Fruit fly (Drosophila melanogaster) whole organism, embryonic: Measurements from ENCODE around the gene Eip63F-1.

Source experiments
- Ada2b ChIP-seq: fragments of 200-800 bp; sonication (Bioruptor generic); IDR thresholded peaks from 2 replicates; pipeline ENCODE4 v1.3.6; 2022; ENCODE audit warnings: missing biosample characterization, missing genetic modification characterization
- Adf1 ChIP-seq: fragments of 200-800 bp; sonication (Bioruptor generic); IDR thresholded peaks from 2 replicates; pipeline ENCODE4 v1.3.6; 2022; ENCODE audit warnings: missing biosample characterization, missing genetic modification characterization
- Aef1 ChIP-seq: fragments of 200-800 bp; sonication (Bioruptor generic); IDR thresholded peaks from 3 replicates; pipeline ENCODE4 v1.3.6; 2022; ENCODE audit warnings: missing biosample characterization, missing genetic modification characterization
- BEAF-32 ChIP-seq: fragments of 200-800 bp; sonication (Bioruptor generic); optimal IDR thresholded peaks from 3 replicates; lab custom pipeline; 2017; ENCODE audit warnings: missing biosample characterization, missing genetic modification characterization, mild to moderate bottlenecking, moderate library complexity, missing genetic modification reagents
- BtbVII ChIP-seq: fragments of 200-800 bp; sonication (Bioruptor generic); optimal IDR thresholded peaks from 3 replicates; lab custom pipeline; 2017; ENCODE audit warnings: missing biosample characterization, mild to moderate bottlenecking, missing genetic modification characterization
- C15 ChIP-seq: fragments of 200-800 bp; sonication (Bioruptor generic); IDR thresholded peaks from 3 replicates; pipeline ENCODE4 v1.3.6; 2022; ENCODE audit warnings: missing biosample characterization, missing genetic modification characterization
- CG1024 ChIP-seq: fragments of 200-800 bp; sonication (Bioruptor generic); IDR thresholded peaks from 2 replicates; pipeline ENCODE4 v1.3.6; 2022; ENCODE audit warnings: missing biosample characterization, missing genetic modification characterization
- CG1233 ChIP-seq: fragments of 200-800 bp; sonication (Bioruptor generic); optimal IDR thresholded peaks from 4 replicates; lab custom pipeline; 2018; ENCODE audit warnings: missing biosample characterization, mild to moderate bottlenecking, missing genetic modification characterization
- CG14014 ChIP-seq: fragments of 200-800 bp; sonication (Bioruptor generic); IDR thresholded peaks from 2 replicates; pipeline ENCODE4 v1.3.6; 2022; ENCODE audit warnings: missing biosample characterization, missing genetic modification characterization
- CG17328 ChIP-seq: fragments of 200-800 bp; sonication (Bioruptor generic); IDR thresholded peaks from 2 replicates; pipeline ENCODE4 v1.3.6; 2022; ENCODE audit warnings: missing biosample characterization, missing genetic modification characterization
- CG17829 ChIP-seq: fragments of 200-800 bp; optimal IDR thresholded peaks from 2 replicates; lab custom pipeline; 2019; ENCODE audit warnings: missing biosample characterization, mild to moderate bottlenecking, missing genetic modification characterization, moderate library complexity
- CG17912 ChIP-seq: fragments of 200-800 bp; sonication (Bioruptor generic); optimal IDR thresholded peaks from 2 replicates; lab custom pipeline; 2018; ENCODE audit warnings: missing biosample characterization, mild to moderate bottlenecking, missing genetic modification characterization
- CG2116 ChIP-seq: fragments of 200-800 bp; sonication (Bioruptor generic); optimal IDR thresholded peaks from 3 replicates; lab custom pipeline; 2018; ENCODE audit warnings: missing biosample characterization, mild to moderate bottlenecking, missing genetic modification characterization
- CG2120 ChIP-seq: fragments of 200-800 bp; sonication (Bioruptor generic); optimal IDR thresholded peaks from 3 replicates; lab custom pipeline; 2016; ENCODE audit warnings: missing biosample characterization, missing genetic modification characterization
- CG3281 ChIP-seq: fragments of 200-800 bp; sonication (Bioruptor generic); optimal IDR thresholded peaks from 3 replicates; lab custom pipeline; 2017; ENCODE audit warnings: missing biosample characterization, mild to moderate bottlenecking, missing genetic modification characterization
- CG34224 ChIP-seq: fragments of 200-800 bp; sonication (Bioruptor generic); IDR thresholded peaks from 3 replicates; pipeline ENCODE4 v1.3.6; 2022; ENCODE audit warnings: missing biosample characterization, missing genetic modification characterization; ENCODE audit not compliant: partially characterized antibody
- CG4328 ChIP-seq: fragments of 200-800 bp; sonication (Bioruptor generic); optimal IDR thresholded peaks from 3 replicates; lab custom pipeline; 2017; ENCODE audit warnings: missing biosample characterization, missing genetic modification reagents, missing genetic modification characterization
- CG5245 ChIP-seq: fragments of 200-800 bp; sonication (Bioruptor generic); optimal IDR thresholded peaks from 3 replicates; lab custom pipeline; 2016; ENCODE audit warnings: missing biosample characterization, missing genetic modification characterization
- CG7357 ChIP-seq: fragments of 200-800 bp; sonication (Bioruptor generic); IDR thresholded peaks from 3 replicates; pipeline ENCODE4 v1.3.6; 2022; ENCODE audit warnings: missing biosample characterization, missing genetic modification characterization
- CG7839 ChIP-seq: fragments of 200-800 bp; sonication (Bioruptor generic); optimal IDR thresholded peaks from 3 replicates; lab custom pipeline; 2018; ENCODE audit warnings: missing biosample characterization, mild to moderate bottlenecking, missing genetic modification characterization, moderate library complexity
- CG7928 ChIP-seq: fragments of 200-800 bp; sonication (Bioruptor generic); optimal IDR thresholded peaks from 2 replicates; lab custom pipeline; 2017; ENCODE audit warnings: missing biosample characterization, mild to moderate bottlenecking, missing genetic modification characterization
- CG8089 ChIP-seq: fragments of 200-800 bp; sonication (Bioruptor generic); optimal IDR thresholded peaks from 3 replicates; lab custom pipeline; 2016; ENCODE audit warnings: missing biosample characterization, missing genetic modification characterization
- CG8290 ChIP-seq, 3 experiments: fragments of 200-800 bp; sonication (Bioruptor generic); optimal IDR thresholded peaks; 2 replicates each; lab custom pipeline; 2016 to 2019; ENCODE audit warnings: missing biosample characterization in 3 of 3, missing genetic modification characterization in 3 of 3, mild to moderate bottlenecking in 2 of 3, moderate library complexity in 1 of 3
- CG9797 ChIP-seq: fragments of 200-800 bp; sonication (Bioruptor generic); optimal IDR thresholded peaks from 3 replicates; lab custom pipeline; 2018; ENCODE audit warnings: missing biosample characterization, mild to moderate bottlenecking, missing genetic modification characterization
- CHES-1-like ChIP-seq: fragments of 200-800 bp; sonication (Bioruptor generic); optimal IDR thresholded peaks from 2 replicates; lab custom pipeline; 2016; ENCODE audit warnings: missing biosample characterization, missing genetic modification characterization
- Ets97D ChIP-seq: fragments of 200-800 bp; sonication (Bioruptor generic); optimal IDR thresholded peaks from 3 replicates; lab custom pipeline; 2016; ENCODE audit warnings: missing biosample characterization, missing genetic modification characterization
- Fer1 ChIP-seq: fragments of 200-800 bp; sonication (Bioruptor generic); optimal IDR thresholded peaks from 2 replicates; lab custom pipeline; 2017; ENCODE audit warnings: missing biosample characterization, mild to moderate bottlenecking, missing genetic modification characterization
- Hand ChIP-seq: fragments of 200-800 bp; sonication (Bioruptor generic); optimal IDR thresholded peaks from 2 replicates; lab custom pipeline; 2017; ENCODE audit warnings: mild to moderate bottlenecking, missing biosample characterization, missing genetic modification reagents, missing genetic modification characterization
- Hr51 ChIP-seq, 2 experiments: fragments of 200-800 bp; sonication (Bioruptor generic); optimal IDR thresholded peaks; 2 replicates in 1 of 2; 3 replicates in 1 of 2; lab custom pipeline; 2016 to 2018; ENCODE audit warnings: missing biosample characterization in 2 of 2, missing genetic modification characterization in 2 of 2, mild to moderate bottlenecking in 1 of 2, moderate library complexity in 1 of 2
- Max ChIP-seq: fragments of 200-800 bp; sonication (Bioruptor generic); optimal IDR thresholded peaks from 2 replicates; lab custom pipeline; 2016; ENCODE audit warnings: missing biosample characterization, mild to moderate bottlenecking, missing genetic modification characterization
- NFAT ChIP-seq: fragments of 200-800 bp; sonication (Bioruptor generic); IDR thresholded peaks from 2 replicates; pipeline ENCODE4 v1.3.6; 2022; ENCODE audit warnings: missing biosample characterization, missing genetic modification characterization
- Nf-YC ChIP-seq: fragments of 200-800 bp; optimal IDR thresholded peaks from 3 replicates; lab custom pipeline; 2019; ENCODE audit warnings: missing biosample characterization, mild to moderate bottlenecking, missing genetic modification characterization, moderate library complexity
- NfI ChIP-seq: fragments of 200-800 bp; sonication (Bioruptor generic); optimal IDR thresholded peaks from 3 replicates; lab custom pipeline; 2018; ENCODE audit warnings: missing biosample characterization, mild to moderate bottlenecking, missing genetic modification characterization, moderate library complexity
- Pdp1 ChIP-seq, 2 experiments: fragments of 200-800 bp; sonication (Bioruptor generic); optimal IDR thresholded peaks; 3 replicates each; lab custom pipeline; 2016; ENCODE audit warnings: missing biosample characterization in 2 of 2, missing genetic modification characterization in 2 of 2, mild to moderate bottlenecking in 1 of 2, moderate library complexity in 1 of 2
- Poxn ChIP-seq: fragments of 200-800 bp; sonication (Bioruptor generic); IDR thresholded peaks from 2 replicates; pipeline ENCODE4 v1.3.6; 2022; ENCODE audit warnings: missing biosample characterization, missing genetic modification characterization
- TFAM ChIP-seq: fragments of 200-800 bp; sonication (Bioruptor generic); optimal IDR thresholded peaks from 2 replicates; lab custom pipeline; 2017; ENCODE audit warnings: missing biosample characterization, missing genetic modification characterization, inconsistent platforms
- amos ChIP-seq: fragments of 200-800 bp; sonication (Bioruptor generic); IDR thresholded peaks from 2 replicates; pipeline ENCODE4 v1.3.6; 2022; ENCODE audit warnings: missing biosample characterization, missing genetic modification characterization; ENCODE audit not compliant: partially characterized antibody
- bbx ChIP-seq: fragments of 200-800 bp; sonication (Bioruptor generic); IDR thresholded peaks from 2 replicates; pipeline ENCODE4 v1.3.6; 2022; ENCODE audit warnings: missing biosample characterization, missing genetic modification characterization; ENCODE audit not compliant: partially characterized antibody
- danr ChIP-seq: fragments of 200-800 bp; sonication (Bioruptor generic); IDR thresholded peaks from 2 replicates; pipeline ENCODE4 v1.3.6; 2022; ENCODE audit warnings: missing biosample characterization, missing genetic modification characterization
- dpn ChIP-seq, 2 experiments: fragments of 200-800 bp; sonication (Bioruptor generic); optimal IDR thresholded peaks; 3 replicates each; lab custom pipeline; 2016; ENCODE audit warnings: missing biosample characterization in 2 of 2, missing genetic modification characterization in 2 of 2
- fd3F ChIP-seq: fragments of 200-800 bp; sonication (Bioruptor generic); optimal IDR thresholded peaks from 2 replicates; lab custom pipeline; 2018; ENCODE audit warnings: missing biosample characterization, mild to moderate bottlenecking, missing genetic modification characterization, moderate library complexity
- hkb ChIP-seq, 2 experiments: fragments of 200-800 bp in 1 of 2; fragments of >200 bp in 1 of 2; sonication (Bioruptor generic) in 1 of 2; IDR thresholded peaks in 1 of 2; optimal IDR thresholded peaks in 1 of 2; 2 replicates each; pipeline versions ENCODE4 v1.3.6 to Lab custom; 2017 to 2022; ENCODE audit warnings: missing biosample characterization in 1 of 2, missing genetic modification characterization in 1 of 2
- p53 ChIP-seq: fragments of 200-800 bp; sonication (Bioruptor generic); optimal IDR thresholded peaks from 2 replicates; lab custom pipeline; 2016; ENCODE audit warnings: missing biosample characterization, missing genetic modification characterization
- phol ChIP-seq: fragments of 200-800 bp; sonication (Bioruptor generic); optimal IDR thresholded peaks from 3 replicates; lab custom pipeline; 2018; ENCODE audit warnings: missing biosample characterization, mild to moderate bottlenecking, missing genetic modification characterization, moderate library complexity
- sens-2 ChIP-seq: fragments of 200-800 bp; sonication (Bioruptor generic); IDR thresholded peaks from 2 replicates; pipeline ENCODE4 v1.3.6; 2022; ENCODE audit warnings: missing biosample characterization, missing genetic modification characterization
- vfl ChIP-seq: fragments of 200-800 bp; sonication (Bioruptor generic); optimal IDR thresholded peaks from 2 replicates; lab custom pipeline; 2016; ENCODE audit warnings: missing biosample characterization, missing genetic modification characterization
- vvl ChIP-seq: fragments of 200-800 bp; sonication (Bioruptor generic); IDR thresholded peaks from 2 replicates; pipeline ENCODE4 v1.3.6; 2022; ENCODE audit warnings: missing biosample characterization, missing genetic modification characterization
- yki ChIP-seq: fragments of >200 bp; optimal IDR thresholded peaks from 3 replicates; lab custom pipeline; 2018

The Eip63F-1 gene

DNA sequence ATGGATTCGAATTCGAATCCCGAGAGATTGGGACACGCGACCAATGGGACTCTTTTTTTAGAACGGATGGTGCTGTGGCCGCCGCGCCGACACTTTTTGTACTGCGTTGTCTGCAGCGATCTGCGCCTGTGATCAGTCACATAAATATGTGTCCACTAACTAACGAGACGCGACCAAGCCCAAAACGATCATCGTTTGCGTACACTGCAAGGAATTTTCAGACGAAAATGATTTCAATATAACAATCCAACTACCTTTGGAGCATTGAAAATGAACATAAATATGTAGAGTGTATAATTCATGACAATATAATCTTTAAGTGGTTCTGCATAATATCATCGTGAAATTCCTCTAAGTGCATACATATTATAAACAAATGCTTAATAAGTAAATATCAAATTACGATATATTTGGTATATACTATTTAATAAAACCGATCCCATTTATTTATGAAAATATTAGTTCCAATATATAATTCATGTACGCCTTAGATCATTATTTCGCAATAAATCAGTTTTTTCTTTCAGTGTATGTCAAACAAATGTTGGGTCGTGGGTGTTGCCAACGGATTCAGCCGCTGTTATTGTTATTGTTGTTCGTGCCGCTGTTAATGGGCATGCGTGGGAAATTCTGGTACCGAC lies at the start of gene Eip63F-1 (continued):
- TF ChIP-seq Ada2b (GFP tag; lab: Robert Waterston, UW) (peak; percentile 35; the same call in 1 of the 2 replicates), CG1233 (GFP tag; lab: Kevin White, UChicago) (peak; percentile 75), phol (tag; lab: Kevin White, UChicago) (peak; percentile 78), CG17328 (GFP tag; lab: Robert Waterston, UW) (peak; percentile 44; the same call in 1 of the 2 replicates), CG7357 (GFP tag; lab: Robert Waterston, UW) (0 out of 3 replicates have a peak, but pooled peaks have one; percentile 10), Fer1 (GFP tag; lab: Kevin White, UChicago) (peak; percentile 68), Ets97D (GFP tag; lab: Kevin White, UChicago) (no peak), CG3281 (GFP tag; lab: Kevin White, UChicago) (peak; percentile 82), vfl (no peak), Pdp1 (GFP tag; optimal IDR thresholded peaks at IDR 0.05; lab: Kevin White, UChicago) (peak in 1 of 2 experiments; percentile 14), sens-2 (no peak), TFAM (GFP tag; lab: Kevin White, UChicago) (no peak), amos (GFP tag; lab: Robert Waterston, UW) (no peak), yki (no peak), BEAF-32 (GFP tag; lab: Kevin White, UChicago) (no peak), hkb (optimal IDR thresholded peaks at IDR 0.05; lab: Kevin White, UChicago) (no peak), hkb (GFP tag; IDR thresholded peaks at IDR 0.05; lab: Robert Waterston, UW) (0 out of 2 replicates have a peak, but pooled peaks have one; percentile 9), CG7839 (tag; lab: Kevin White, UChicago) (peak; percentile 40), Hr51 (GFP tag; optimal IDR thresholded peaks at IDR 0.05; lab: Kevin White, UChicago) (peak in 1 of 2 experiments; percentile 85), CG8089 (GFP tag; lab: Kevin White, UChicago) (no peak), CG1024 (GFP tag; lab: Robert Waterston, UW) (peak; percentile 30; the same call in 1 of the 2 replicates), BtbVII (peak; percentile 43), CHES-1-like (GFP tag; lab: Kevin White, UChicago) (peak; percentile 9), p53 (GFP tag; lab: Kevin White, UChicago) (no peak), CG7928 (no peak), CG8290 (GFP tag; optimal IDR thresholded peaks at IDR 0.05; lab: Kevin White, UChicago) (no peak), CG8290 (tag; optimal IDR thresholded peaks at IDR 0.05; lab: Kevin White, UChicago) (peak in 1 of 2 experiments; percentile 71), fd3F (GFP tag; lab: Kevin White, UChicago) (peak; percentile 56), CG34224 (GFP tag; lab: Robert Waterston, UW) (no peak), Aef1 (GFP tag; lab: Robert Waterston, UW) (peak; percentile 38; the same call in 1 of the 3 replicates), Max (peak; percentile 11), CG2116 (GFP tag; lab: Kevin White, UChicago) (no peak), danr (GFP tag; lab: Robert Waterston, UW) (peak; percentile 41; the same call in 1 of the 2 replicates), Hand (no peak), CG14014 (GFP tag; lab: Robert Waterston, UW) (peak; percentile 29; the same call in 1 of the 2 replicates), dpn (GFP tag; optimal IDR thresholded peaks at IDR 0.05; lab: Kevin White, UChicago) (peak in 1 of 2 experiments; percentile 62), vvl (peak; percentile 52), C15 (no peak), bbx (no peak), Poxn (GFP tag; lab: Robert Waterston, UW) (0 out of 2 replicates have a peak, but pooled peaks have one; percentile 7), CG9797 (GFP tag; lab: Kevin White, UChicago) (no peak), CG2120 (GFP tag; lab: Kevin White, UChicago) (peak; percentile 58), CG4328 (peak; percentile 15), Adf1 (GFP tag; lab: Robert Waterston, UW) (no peak), CG17912 (GFP tag; lab: Kevin White, UChicago) (no peak), NfI (GFP tag; lab: Kevin White, UChicago) (peak; percentile 63), CG17829 (tag; lab: Kevin White, UChicago) (peak; percentile 48), CG5245 (GFP tag; lab: Kevin White, UChicago) (peak; percentile 54), NFAT (GFP tag; lab: Robert Waterston, UW) (no peak), Nf-YC (peak; percentile 73)
